Worm (Caenorhabditis elegans) whole organism, L4/young adult: ENCODE results near the gene ZK1098.9.

Experiments
- dao-5 ChIP-seq: sonication (generic microtip); optimal IDR thresholded peaks from 2 replicates; lab custom pipeline; 2016; ENCODE audit warnings: missing genotype, missing genetic modification characterization, moderate library complexity, missing compliant biosample characterization
- him-1 ChIP-seq: sonication (generic microtip); optimal IDR thresholded peaks from 2 replicates; lab custom pipeline; 2016; ENCODE audit warnings: missing genotype, missing genetic modification reagents, missing genetic modification characterization, missing compliant biosample characterization

DNA sequence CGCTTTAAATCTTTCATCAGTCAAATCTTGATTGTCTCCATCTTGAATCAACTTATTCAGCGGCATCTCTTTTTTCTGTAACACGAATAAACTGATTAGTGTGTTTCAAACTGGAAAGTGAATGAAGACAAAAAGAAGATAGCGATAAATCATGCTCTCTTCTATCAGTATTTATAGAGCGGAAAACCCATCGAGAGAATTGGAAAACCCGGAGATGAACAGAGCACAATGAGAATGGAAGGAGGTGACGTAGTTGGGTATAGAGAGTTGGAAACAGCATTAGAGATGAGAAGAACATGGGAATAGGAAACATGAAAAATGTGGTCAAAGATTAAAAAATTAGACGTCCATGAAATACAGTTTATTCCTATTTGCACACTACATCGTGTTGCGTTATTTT, 47.9 kb downstream of the ZK1098.9 start, which contains the start of gene acox-1.5:
- TF ChIP-seq dao-5 (tag; lab: Kevin White, UChicago) (no peak), him-1 (tag; lab: Kevin White, UChicago) (no peak)
